Fruit fly (Drosophila melanogaster): Measurements from ENCODE around the gene Ubx.

Gene Ubx

dm6 chr3R:16646952-16647715 lies 87.1 kb downstream of the Ubx start, which contains the start of the genes CG10324 and CCT3 (continued):
- TF ChIP-seq btn (GFP tag; optimal IDR thresholded peaks at IDR 0.05): no peak
- TF ChIP-seq CG16815 (GFP tag; optimal IDR thresholded peaks at IDR 0.05): peak; percentile 52
- TF ChIP-seq CG10321 (GFP tag; IDR thresholded peaks at IDR 0.05): no peak
- TF ChIP-seq fd3F (GFP tag; optimal IDR thresholded peaks at IDR 0.05): peak; percentile 55
- TF ChIP-seq CG3726 (GFP tag; IDR thresholded peaks at IDR 0.05): no peak
- peak; percentile 84 for TF ChIP-seq phol (tag; optimal IDR thresholded peaks at IDR 0.05)
- peak; percentile 42 for TF ChIP-seq CG15601 (tag; optimal IDR thresholded peaks at IDR 0.05)
- no peak for TF ChIP-seq Hr51 (GFP tag; optimal IDR thresholded peaks at IDR 0.05)
- TF ChIP-seq sim (GFP tag; IDR thresholded peaks at IDR 0.05): no peak
- no peak for TF ChIP-seq Sry-β (GFP tag; optimal IDR thresholded peaks at IDR 0.05)
- TF ChIP-seq Dp (GFP tag; optimal IDR thresholded peaks at IDR 0.05): peak; percentile 79
- no peak for TF ChIP-seq Vsx1 (GFP tag; optimal IDR thresholded peaks at IDR 0.05)
- peak; percentile 56 for TF ChIP-seq tna (GFP tag; IDR thresholded peaks at IDR 0.05; ENCODE audit: partially characterized antibody)
- TF ChIP-seq ap (GFP tag; IDR thresholded peaks at IDR 0.05): peak; percentile 58
- peak; percentile 26; the same call in 1 of the 2 replicates for TF ChIP-seq sens-2 (GFP tag; IDR thresholded peaks at IDR 0.05)
- no peak for TF ChIP-seq Sox102F (GFP tag; optimal IDR thresholded peaks at IDR 0.05)
- peak; percentile 63 for TF ChIP-seq CG15696 (tag; optimal IDR thresholded peaks at IDR 0.05)
- TF ChIP-seq Hand (GFP tag; optimal IDR thresholded peaks at IDR 0.05): peak; percentile 16
- TF ChIP-seq PHDP (tag; optimal IDR thresholded peaks at IDR 0.05): peak; percentile 75
- peak; percentile 51 for TF ChIP-seq CG4820 (GFP tag; optimal IDR thresholded peaks at IDR 0.05)
- TF ChIP-seq Lim3 (GFP tag; IDR thresholded peaks at IDR 0.05): no peak
- TF ChIP-seq fu2 (GFP tag; optimal IDR thresholded peaks at IDR 0.05): peak; percentile 39
- TF ChIP-seq Aef1 (GFP tag; IDR thresholded peaks at IDR 0.05): peak; percentile 25; the same call in 1 of the 3 replicates
- no peak for TF ChIP-seq emc (GFP tag; optimal IDR thresholded peaks at IDR 0.05)
- peak; percentile 15 for TF ChIP-seq trh (GFP tag; optimal IDR thresholded peaks at IDR 0.05)
- TF ChIP-seq HHEX (GFP tag; optimal IDR thresholded peaks at IDR 0.05): peak; percentile 51
- TF ChIP-seq CG10147 (GFP tag; optimal IDR thresholded peaks at IDR 0.05): peak; percentile 46
- peak; percentile 60 for TF ChIP-seq Mad (GFP tag; optimal IDR thresholded peaks at IDR 0.05)
- peak; percentile 53 for TF ChIP-seq CG18476 (GFP tag; optimal IDR thresholded peaks at IDR 0.05)
- TF ChIP-seq klu (GFP tag; IDR thresholded peaks at IDR 0.05): no peak
- TF ChIP-seq CG5180 (GFP tag; optimal IDR thresholded peaks at IDR 0.05): no peak
- TF ChIP-seq da (GFP tag; optimal IDR thresholded peaks at IDR 0.05): no peak
- no peak for TF ChIP-seq pb (GFP tag; optimal IDR thresholded peaks at IDR 0.05)
- no peak for TF ChIP-seq rib (GFP tag; IDR thresholded peaks at IDR 0.05)
- no peak for TF ChIP-seq run (tag; optimal IDR thresholded peaks at IDR 0.05)
- TF ChIP-seq dysf (GFP tag; IDR thresholded peaks at IDR 0.05): peak; percentile 78
- no peak for TF ChIP-seq TFAM (GFP tag; optimal IDR thresholded peaks at IDR 0.05)
- TF ChIP-seq CG9437 (GFP tag; optimal IDR thresholded peaks at IDR 0.05): peak; percentile 47
- TF ChIP-seq tll (GFP tag; optimal IDR thresholded peaks at IDR 0.05): no peak
- TF ChIP-seq psq (GFP tag; optimal IDR thresholded peaks at IDR 0.05): peak; percentile 16
- TF ChIP-seq tup (GFP tag; optimal IDR thresholded peaks at IDR 0.05): no peak
- TF ChIP-seq H15 (GFP tag; IDR thresholded peaks at IDR 0.05): no peak; the same call in 2 of the 3 replicates
- peak; percentile 36 for TF ChIP-seq pum (GFP tag; optimal IDR thresholded peaks at IDR 0.05)
- TF ChIP-seq pzg (GFP tag; optimal IDR thresholded peaks at IDR 0.05): peak; percentile 37
- TF ChIP-seq CG11560 (tag; IDR thresholded peaks at IDR 0.05): no peak
- no peak for TF ChIP-seq dan (GFP tag; IDR thresholded peaks at IDR 0.05)
- peak; percentile 71 for TF ChIP-seq Dll (GFP tag; IDR thresholded peaks at IDR 0.05; ENCODE audit: partially characterized antibody)
- TF ChIP-seq disco-r (GFP tag; optimal IDR thresholded peaks at IDR 0.05): no peak
- TF ChIP-seq CG10565 (GFP tag; optimal IDR thresholded peaks at IDR 0.05): no peak

Data from whole organism, embryonic.